Worm (Caenorhabditis elegans) whole organism, L2 larva: Measurements from ENCODE around the gene cin-4.

Source experiments
- ama-1 ChIP-seq: fragments of 150-350 bp; optimal IDR thresholded peaks from 2 replicates; lab custom pipeline; 2018; ENCODE audit warnings: inconsistent platforms
- ceh-16 ChIP-seq: fragments of 150-350 bp; optimal IDR thresholded peaks from 2 replicates; lab custom pipeline; 2014; ENCODE audit warnings: missing biosample characterization, missing genetic modification characterization
- egl-27 ChIP-seq: sonication (generic microtip); optimal IDR thresholded peaks from 3 replicates; lab custom pipeline; 2017; ENCODE audit warnings: missing biosample characterization, missing genetic modification reagents, missing genetic modification characterization
- fos-1 ChIP-seq: fragments of 150-350 bp; optimal IDR thresholded peaks from 2 replicates; lab custom pipeline; 2014; ENCODE audit warnings: missing biosample characterization, missing genetic modification characterization
- lin-39 ChIP-seq: fragments of 150-350 bp; optimal IDR thresholded peaks from 2 replicates; lab custom pipeline; 2014; ENCODE audit warnings: missing biosample characterization, missing genetic modification reagents, missing genetic modification characterization
- nhr-237 ChIP-seq: fragments of 150-350 bp; optimal IDR thresholded peaks from 2 replicates; lab custom pipeline; 2014; ENCODE audit warnings: missing biosample characterization, missing genetic modification characterization
- skn-1 ChIP-seq: sonication (generic microtip); optimal IDR thresholded peaks from 2 replicates; lab custom pipeline; 2017; ENCODE audit warnings: missing biosample characterization, missing genetic modification characterization
- sma-3 ChIP-seq: sonication (generic microtip); optimal IDR thresholded peaks from 2 replicates; lab custom pipeline; 2016; ENCODE audit warnings: missing genetic modification reagents, missing genetic modification characterization, missing compliant biosample characterization
- snpc-4 ChIP-seq: fragments of 150-350 bp; optimal IDR thresholded peaks from 2 replicates; lab custom pipeline; 2014; ENCODE audit warnings: missing biosample characterization, missing genetic modification characterization
- ztf-11 ChIP-seq: sonication (generic microtip); optimal IDR thresholded peaks from 2 replicates; lab custom pipeline; 2017; ENCODE audit warnings: missing biosample characterization, missing genetic modification characterization

ce11 chrII:7072590-7073536 is 34.8 kb downstream of the cin-4 start:
- TF ChIP-seq ceh-16 (tag; lab: Kevin White, UChicago) = no peak
- no peak for TF ChIP-seq skn-1 (tag; lab: Kevin White, UChicago)
- TF ChIP-seq egl-27 (tag; lab: Kevin White, UChicago) = no peak
- no peak for TF ChIP-seq ama-1 (lab: Kevin White, UChicago)
- peak; percentile 73 for TF ChIP-seq sma-3
- no peak for TF ChIP-seq snpc-4 (tag; lab: Kevin White, UChicago)
- no peak for TF ChIP-seq ztf-11 (tag; lab: Kevin White, UChicago)
- no peak for TF ChIP-seq lin-39 (tag; lab: Kevin White, UChicago)
- TF ChIP-seq nhr-237 = no peak
- TF ChIP-seq fos-1 (tag; lab: Kevin White, UChicago) = peak; percentile 24
